Fruit fly (Drosophila melanogaster): ENCODE results near the gene Mocs1.

The Mocs1 gene

dm6 chr3L:11070372-11070854 lies at the start of gene Mocs1:
Gene Mocs1, plus strand, starts transcription at chr3L:11070526.
- no peak for TF ChIP-seq usp (GFP tag; optimal IDR thresholded peaks at IDR 0.05)
- no peak for TF ChIP-seq psq (optimal IDR thresholded peaks at IDR 0.05)

- TF ChIP-seq Dll (optimal IDR thresholded peaks at IDR 0.05) (peak; percentile 19), usp (GFP tag; optimal IDR thresholded peaks at IDR 0.05) (no peak)
Observed at dm6 chr3L:11021958-11022357, 48.4 kb upstream of the Mocs1 start.

dm6 chr3L:11023235-11023634 lies 47.1 kb upstream of the Mocs1 start, which contains the start of gene Fad2:
Gene Fad2, plus strand, starts transcription at chr3L:11023535.
- TF ChIP-seq EcR (GFP tag; optimal IDR thresholded peaks at IDR 0.05), result no peak
- no peak for TF ChIP-seq usp (GFP tag; optimal IDR thresholded peaks at IDR 0.05)
- TF ChIP-seq CG8478 (optimal IDR thresholded peaks at IDR 0.05), result no peak
- TF ChIP-seq Dll (optimal IDR thresholded peaks at IDR 0.05), result no peak
- no peak for TF ChIP-seq pan (optimal IDR thresholded peaks at IDR 0.05)
- no peak for TF ChIP-seq psq (optimal IDR thresholded peaks at IDR 0.05)

dm6 chr3L:11025261-11025660 lies 45.1 kb upstream of the Mocs1 start, which contains the start of gene CG32079:
Gene CG32079, plus strand, starts transcription at chr3L:11025561.
- TF ChIP-seq pan (optimal IDR thresholded peaks at IDR 0.05), result no peak
- TF ChIP-seq Dll (optimal IDR thresholded peaks at IDR 0.05), result no peak
- no peak for TF ChIP-seq CG8478 (optimal IDR thresholded peaks at IDR 0.05)

- TF ChIP-seq CG8478 (optimal IDR thresholded peaks at IDR 0.05) (no peak), usp (GFP tag; optimal IDR thresholded peaks at IDR 0.05) (no peak), Dll (optimal IDR thresholded peaks at IDR 0.05) (no peak), EcR (GFP tag; optimal IDR thresholded peaks at IDR 0.05) (no peak)
Observed at dm6 chr3L:11027279-11027678, 43.0 kb upstream of the Mocs1 start, which contains the start of gene CG32081. Gene CG32081, plus strand, starts transcription at chr3L:11027579.

dm6 chr3L:11031784-11032183 lies 38.5 kb upstream of the Mocs1 start:
- TF ChIP-seq EcR (GFP tag; optimal IDR thresholded peaks at IDR 0.05) (no peak), pan (optimal IDR thresholded peaks at IDR 0.05) (no peak)

dm6 chr3L:11033327-11033975 lies 36.9 kb upstream of the Mocs1 start:
- TF ChIP-seq CG8478 (optimal IDR thresholded peaks at IDR 0.05) (no peak), usp (GFP tag; optimal IDR thresholded peaks at IDR 0.05) (no peak), Dll (optimal IDR thresholded peaks at IDR 0.05) (no peak), EcR (GFP tag; optimal IDR thresholded peaks at IDR 0.05) (no peak), psq (optimal IDR thresholded peaks at IDR 0.05) (no peak)

dm6 chr3L:11035039-11035438 lies 35.3 kb upstream of the Mocs1 start:
- TF ChIP-seq Dll (optimal IDR thresholded peaks at IDR 0.05) (no peak), usp (GFP tag; optimal IDR thresholded peaks at IDR 0.05) (no peak), psq (optimal IDR thresholded peaks at IDR 0.05) (no peak), pan (optimal IDR thresholded peaks at IDR 0.05) (no peak), CG8478 (optimal IDR thresholded peaks at IDR 0.05) (no peak)

dm6 chr3L:11041193-11041592 lies 29.1 kb upstream of the Mocs1 start:
- TF ChIP-seq usp (GFP tag; optimal IDR thresholded peaks at IDR 0.05) (no peak), pan (optimal IDR thresholded peaks at IDR 0.05) (no peak), CG8478 (optimal IDR thresholded peaks at IDR 0.05) (no peak), EcR (GFP tag; optimal IDR thresholded peaks at IDR 0.05) (no peak), psq (optimal IDR thresholded peaks at IDR 0.05) (no peak), Dll (optimal IDR thresholded peaks at IDR 0.05) (no peak)

dm6 chr3L:11043650-11044049 lies 26.7 kb upstream of the Mocs1 start:
- no peak for TF ChIP-seq CG8478 (optimal IDR thresholded peaks at IDR 0.05)
- TF ChIP-seq pan (optimal IDR thresholded peaks at IDR 0.05), result no peak
- no peak for TF ChIP-seq usp (GFP tag; optimal IDR thresholded peaks at IDR 0.05)

dm6 chr3L:11045009-11045408 lies 25.3 kb upstream of the Mocs1 start:
- TF ChIP-seq CG8478 (optimal IDR thresholded peaks at IDR 0.05), result no peak
- no peak for TF ChIP-seq EcR (GFP tag; optimal IDR thresholded peaks at IDR 0.05)
- no peak for TF ChIP-seq Dll (optimal IDR thresholded peaks at IDR 0.05)
- no peak for TF ChIP-seq psq (optimal IDR thresholded peaks at IDR 0.05)
- no peak for TF ChIP-seq usp (GFP tag; optimal IDR thresholded peaks at IDR 0.05)
- no peak for TF ChIP-seq pan (optimal IDR thresholded peaks at IDR 0.05)

dm6 chr3L:11046559-11046958 lies 23.8 kb upstream of the Mocs1 start:
- no peak for TF ChIP-seq EcR (GFP tag; optimal IDR thresholded peaks at IDR 0.05)
- TF ChIP-seq usp (GFP tag; optimal IDR thresholded peaks at IDR 0.05), result no peak
- TF ChIP-seq Dll (optimal IDR thresholded peaks at IDR 0.05), result no peak
- TF ChIP-seq CG8478 (optimal IDR thresholded peaks at IDR 0.05), result no peak
- no peak for TF ChIP-seq psq (optimal IDR thresholded peaks at IDR 0.05)
- no peak for TF ChIP-seq pan (optimal IDR thresholded peaks at IDR 0.05)

- TF ChIP-seq Dll (optimal IDR thresholded peaks at IDR 0.05), result no peak
- TF ChIP-seq usp (GFP tag; optimal IDR thresholded peaks at IDR 0.05), result no peak
Observed at dm6 chr3L:11047877-11048276, 22.4 kb upstream of the Mocs1 start.

dm6 chr3L:11049414-11049813 lies 20.9 kb upstream of the Mocs1 start:
- TF ChIP-seq pan (optimal IDR thresholded peaks at IDR 0.05), result no peak
- TF ChIP-seq CG8478 (optimal IDR thresholded peaks at IDR 0.05), result no peak
- no peak for TF ChIP-seq usp (GFP tag; optimal IDR thresholded peaks at IDR 0.05)
- no peak for TF ChIP-seq psq (optimal IDR thresholded peaks at IDR 0.05)
- no peak for TF ChIP-seq EcR (GFP tag; optimal IDR thresholded peaks at IDR 0.05)
- no peak for TF ChIP-seq Dll (optimal IDR thresholded peaks at IDR 0.05)

Data from whole organism.